Fruit fly (Drosophila melanogaster) ovary, adult (tissue): ENCODE results near the gene ScpX.

Source experiments
- CG17801 ChIP-seq: fragments of 200-800 bp; optimal IDR thresholded peaks from 2 replicates; lab custom pipeline; 2019; ENCODE audit warnings: missing biosample characterization, mild to moderate bottlenecking, missing genetic modification characterization, moderate library complexity; ENCODE audit not compliant: partially characterized antibody

The ScpX gene

dm6 chr2L:18844479-18844878, 13.4 kb downstream of the ScpX start, which contains the start of gene CG33120:
TSS of gene CG33120 (minus strand) at chr2L:18844579.
- no peak for TF ChIP-seq CG17801 (GFP tag; lab: Kevin White, UChicago)

DNA sequence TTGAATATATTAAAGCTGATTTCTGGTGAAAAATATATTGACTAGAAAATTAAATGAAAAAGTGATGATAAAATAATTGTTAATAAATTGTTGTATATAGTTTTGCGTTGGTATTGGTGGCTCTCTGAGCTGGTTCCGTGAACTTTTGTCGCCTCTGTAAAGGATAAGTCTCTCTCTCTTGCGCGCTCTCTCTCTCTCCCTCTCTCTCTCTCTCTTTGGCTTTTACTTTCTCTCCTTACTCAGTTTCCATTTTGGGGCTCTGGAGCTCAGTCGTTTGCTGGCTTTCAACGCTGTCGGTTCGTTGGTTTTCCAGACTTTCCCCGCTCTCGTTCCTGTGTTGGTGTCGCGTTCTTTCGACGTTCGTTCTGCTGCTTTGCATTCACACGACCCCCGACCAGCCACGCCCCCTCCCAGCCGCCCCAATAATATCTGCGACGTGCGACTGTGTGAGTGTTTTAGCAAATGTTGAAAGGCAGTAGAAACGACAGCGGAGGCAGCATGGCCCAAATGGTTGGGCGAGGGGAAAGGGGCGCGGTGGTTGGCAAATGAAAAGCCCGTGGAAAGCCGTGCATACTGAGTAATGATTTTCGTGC, 14.0 kb downstream of the ScpX start, which contains the start of gene CG17321:
Gene CG17321 (plus strand): TSS at position 268 of the 593 bp plus-strand sequence.
- TF ChIP-seq CG17801 (GFP tag; lab: Kevin White, UChicago): no peak

DNA sequence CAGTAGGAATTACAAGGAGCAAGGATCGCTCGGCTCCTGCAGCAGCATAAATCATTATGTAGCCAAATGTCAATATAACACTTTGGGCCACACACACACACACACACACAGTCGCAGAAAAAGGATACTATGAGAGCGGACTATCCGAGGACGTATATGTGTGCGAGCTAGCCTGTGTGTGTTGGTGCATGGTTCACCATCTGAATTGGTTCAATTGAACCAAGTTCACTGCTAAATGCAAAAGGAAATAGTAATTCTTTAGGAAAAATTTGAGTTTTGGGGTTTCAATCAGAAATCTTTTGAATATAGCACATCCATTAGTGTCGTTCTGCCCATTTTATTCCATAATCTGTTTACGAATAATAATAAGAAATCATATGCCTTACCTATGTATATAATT, 15.1 kb downstream of the ScpX start:
- TF ChIP-seq CG17801 (GFP tag; lab: Kevin White, UChicago): no peak

DNA sequence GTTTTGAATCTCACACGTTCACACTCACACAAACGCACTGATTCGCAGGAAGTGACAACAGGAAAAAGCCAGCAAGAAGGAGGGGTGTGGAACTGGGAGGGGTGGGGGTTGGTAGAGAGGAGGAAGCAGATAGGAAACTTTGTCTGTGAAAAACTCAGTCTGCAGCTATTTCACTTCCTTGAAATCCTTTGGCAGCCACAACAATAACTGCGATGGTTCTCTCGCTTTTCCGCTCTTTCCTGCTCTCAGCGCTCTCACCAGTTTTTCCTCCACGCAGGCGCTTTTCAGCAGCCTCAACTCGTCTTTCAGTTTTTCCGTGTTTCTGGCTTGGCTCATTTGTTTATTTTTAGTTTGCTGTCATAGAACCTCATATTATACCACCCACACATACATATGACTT, 15.8 kb downstream of the ScpX start:
- TF ChIP-seq CG17801 (GFP tag; lab: Kevin White, UChicago): no peak

DNA sequence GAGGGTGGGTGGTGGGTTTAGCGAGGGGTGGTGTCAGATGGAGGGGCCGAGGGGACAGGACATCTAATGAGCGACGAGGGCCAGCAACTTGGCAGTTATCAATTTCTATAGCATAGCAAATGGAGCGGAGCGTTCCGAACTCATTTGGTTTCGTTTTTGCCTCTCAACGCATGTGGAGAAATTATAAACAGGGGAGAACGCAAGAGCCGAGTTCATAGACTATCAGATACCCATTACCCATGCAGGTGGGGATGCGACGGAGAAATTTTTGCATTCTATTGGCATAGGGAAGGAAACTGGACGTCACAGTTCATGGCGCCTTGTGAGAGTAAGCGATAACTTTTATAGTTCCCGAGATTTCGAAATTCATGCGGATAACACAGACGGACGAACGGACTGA, 21.2 kb downstream of the ScpX start:
- no peak for TF ChIP-seq CG17801 (GFP tag; lab: Kevin White, UChicago)

DNA sequence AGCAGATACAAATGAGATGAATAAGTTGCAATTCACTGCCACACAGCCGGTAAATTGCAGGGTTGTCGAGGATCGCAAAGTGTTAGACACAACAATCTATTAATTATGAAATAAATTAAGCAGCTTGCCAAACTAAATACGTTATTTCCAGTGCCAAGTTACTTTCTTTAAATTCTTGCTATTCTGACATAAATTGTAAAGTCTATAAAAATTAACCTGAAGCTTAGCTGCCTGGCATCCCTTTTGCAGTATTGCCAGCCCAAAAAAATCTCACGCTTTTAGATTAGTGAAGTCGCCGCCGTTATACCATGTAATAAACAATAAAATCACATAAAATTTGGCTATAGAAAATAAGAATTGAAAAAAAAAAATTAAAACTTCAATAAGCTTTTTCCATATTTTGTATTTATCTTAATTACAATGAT, 26.6 kb downstream of the ScpX start:
- TF ChIP-seq CG17801 (GFP tag; lab: Kevin White, UChicago): peak; percentile 96

DNA sequence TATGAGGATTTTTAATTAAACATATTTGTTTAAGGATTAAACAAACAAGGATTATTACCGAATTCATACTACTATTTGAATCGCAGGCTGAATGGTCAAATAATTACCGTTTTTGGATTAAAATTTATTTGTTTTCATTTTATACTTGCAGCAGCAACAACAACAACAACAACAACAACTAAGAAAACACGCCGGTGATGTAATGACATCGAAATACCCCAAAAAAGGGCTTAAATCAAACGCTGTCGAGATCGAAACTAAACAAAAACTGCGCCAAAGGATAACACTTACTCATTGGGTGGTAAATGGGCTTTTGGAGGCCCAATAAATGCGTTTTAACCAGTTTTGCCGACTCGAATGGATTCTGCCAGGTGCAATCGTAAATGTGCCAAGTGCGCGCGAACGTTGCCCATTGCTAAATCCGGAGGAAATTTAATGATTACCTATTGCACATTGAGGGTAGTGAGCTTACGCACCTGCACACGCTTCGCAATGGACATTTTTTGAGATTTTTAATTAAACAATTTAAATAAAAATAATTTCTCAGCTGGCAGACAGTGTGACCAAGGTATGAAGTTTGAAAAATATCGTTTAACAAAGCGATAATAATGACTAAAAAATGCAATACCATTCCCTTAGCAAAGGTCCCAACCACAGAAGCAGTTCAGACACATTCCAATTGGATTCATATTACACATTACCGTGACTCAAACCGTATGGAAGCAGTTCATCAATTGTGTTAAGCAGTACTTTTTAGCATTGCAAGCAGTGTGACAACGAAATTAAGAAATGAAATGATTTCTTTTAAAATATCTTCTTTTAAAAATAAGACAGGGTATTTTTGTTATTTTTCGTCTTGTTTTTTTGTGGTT, 27.9 kb downstream of the ScpX start, which contains the start of the genes CG10602 and mRpL13:
Gene CG10602 (minus strand): TSS at position 588 of the 872 bp plus-strand sequence.
Gene mRpL13 (minus strand): TSS at position 588 of the 872 bp plus-strand sequence.
- no peak for TF ChIP-seq CG17801 (GFP tag; lab: Kevin White, UChicago)

DNA sequence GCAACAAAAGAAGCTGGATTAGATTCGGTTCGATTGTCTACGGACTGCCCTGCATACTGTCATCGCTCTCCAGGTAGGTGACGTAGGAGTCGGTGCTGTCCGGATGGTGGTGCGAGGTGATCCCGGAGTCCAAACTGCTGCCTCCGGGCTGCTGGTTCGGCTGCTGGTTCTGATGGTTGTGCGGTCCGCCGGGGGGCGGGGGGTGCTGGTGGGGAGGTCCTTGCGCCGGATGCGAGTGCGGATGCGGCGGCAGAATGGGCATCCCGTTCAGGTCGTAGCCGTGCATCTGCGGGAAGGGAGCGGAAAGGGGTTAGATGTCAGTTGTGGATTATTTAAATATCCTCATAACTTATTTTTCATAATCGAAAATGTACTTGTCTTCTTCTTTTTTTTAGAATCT, 29.9 kb downstream of the ScpX start:
- TF ChIP-seq CG17801 (GFP tag; lab: Kevin White, UChicago): no peak

DNA sequence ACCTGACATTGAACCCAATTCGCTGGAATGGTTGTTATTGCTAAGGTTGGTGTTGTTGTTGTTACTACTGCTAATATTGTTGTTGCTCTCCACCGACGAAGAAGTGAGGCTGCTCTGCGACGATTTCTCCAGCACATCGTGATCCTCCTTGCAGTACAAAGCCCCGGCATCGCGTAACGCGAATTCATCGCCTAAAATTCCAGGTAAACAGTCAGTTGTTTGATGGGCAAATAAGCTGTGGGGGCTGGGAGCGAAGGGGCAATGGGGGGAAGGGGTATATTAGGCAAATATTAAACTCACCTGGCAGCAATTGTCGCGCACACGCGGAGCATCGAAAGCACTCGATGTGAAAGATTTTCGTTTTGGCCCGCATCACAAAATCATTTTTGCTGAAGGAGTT, 33.1 kb downstream of the ScpX start:
- no peak for TF ChIP-seq CG17801 (GFP tag; lab: Kevin White, UChicago)

dm6 chr2L:18864981-18865380, 34.0 kb downstream of the ScpX start:
- no peak for TF ChIP-seq CG17801 (GFP tag; lab: Kevin White, UChicago)

DNA sequence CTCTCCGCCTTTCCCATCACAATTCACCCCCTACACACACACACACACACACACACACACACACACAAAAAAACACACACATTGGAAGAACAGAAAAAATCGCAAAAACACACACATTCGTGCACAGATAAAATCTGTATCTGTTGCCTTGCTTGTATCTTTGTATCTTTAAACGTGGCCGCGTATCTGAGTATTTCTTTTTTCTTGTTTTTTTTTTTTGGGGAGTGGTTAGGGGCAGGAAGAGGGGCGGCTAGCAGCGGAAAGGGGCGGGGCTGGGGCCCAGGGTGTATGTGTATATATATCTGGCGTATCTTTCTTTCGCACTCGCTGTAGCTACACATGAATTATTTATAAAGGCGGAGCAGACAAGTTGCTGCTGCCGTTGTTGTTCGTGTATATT, 35.6 kb downstream of the ScpX start:
- TF ChIP-seq CG17801 (GFP tag; lab: Kevin White, UChicago): no peak

DNA sequence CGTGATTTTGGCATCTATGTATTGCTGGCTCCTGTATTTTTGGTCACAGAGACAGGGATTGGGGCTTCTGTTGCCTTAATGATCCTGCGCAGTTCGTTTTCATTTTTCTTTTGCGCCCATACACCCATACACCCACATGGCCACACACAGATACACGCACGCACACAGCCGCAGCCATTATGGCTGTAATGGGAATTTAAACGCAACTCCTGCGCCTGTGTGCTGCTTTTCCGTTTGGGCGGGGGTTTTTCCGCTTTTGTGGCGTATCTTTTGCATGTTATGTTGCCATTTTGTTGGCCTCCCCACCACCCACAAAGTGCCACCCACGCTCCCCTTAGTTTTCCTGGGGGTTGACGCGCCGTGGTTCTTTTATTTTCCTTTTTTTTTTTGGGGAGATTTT, 36.8 kb downstream of the ScpX start:
- no peak for TF ChIP-seq CG17801 (GFP tag; lab: Kevin White, UChicago)

dm6 chr2L:18871822-18872221, 40.8 kb downstream of the ScpX start:
- TF ChIP-seq CG17801 (GFP tag; lab: Kevin White, UChicago): no peak

DNA sequence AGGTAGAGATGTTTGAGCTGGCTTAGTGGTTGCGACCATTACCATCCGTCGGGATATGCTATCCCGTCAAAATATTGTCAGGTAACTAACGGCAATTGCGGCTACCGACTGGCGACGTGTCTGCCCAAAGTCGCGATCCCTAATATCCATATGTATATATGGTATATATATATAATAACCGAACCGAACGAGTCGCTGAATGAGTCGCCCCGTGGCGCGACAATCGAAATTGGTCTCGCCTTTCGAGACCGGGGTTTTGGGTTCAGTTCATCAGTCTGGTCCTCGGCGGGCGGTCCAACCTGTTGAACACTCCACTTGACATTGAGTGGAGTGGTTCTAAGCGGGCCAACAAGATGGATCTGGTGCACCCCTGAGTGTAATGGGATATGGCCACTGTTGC, 44.2 kb downstream of the ScpX start:
- no peak for TF ChIP-seq CG17801 (GFP tag; lab: Kevin White, UChicago)

DNA sequence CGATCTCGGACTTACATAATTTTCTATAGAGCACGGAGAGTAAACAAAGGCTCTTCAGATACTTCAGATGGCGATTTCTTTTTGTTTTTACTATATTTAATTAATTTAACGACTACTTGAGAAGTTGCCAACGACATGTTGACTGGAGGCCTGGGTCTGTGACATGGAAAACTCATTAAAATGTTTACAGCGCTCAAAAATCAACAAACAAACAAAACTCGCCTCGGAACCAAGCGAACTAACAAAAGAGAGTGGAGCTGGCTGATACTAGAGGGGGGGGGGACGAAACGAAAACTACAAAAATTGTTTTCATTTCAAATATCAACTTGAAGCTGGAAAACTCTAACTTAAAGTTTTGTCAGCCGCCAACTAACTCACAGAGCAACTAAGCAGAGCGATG, 47.4 kb downstream of the ScpX start:
- no peak for TF ChIP-seq CG17801 (GFP tag; lab: Kevin White, UChicago)
